Fruit fly (Drosophila melanogaster): ENCODE results near the gene M1BP.

- TF ChIP-seq Abd-B (GFP tag; optimal IDR thresholded peaks at IDR 0.05), result no peak
- TF ChIP-seq usp (GFP tag; optimal IDR thresholded peaks at IDR 0.05), result no peak
- no peak for TF ChIP-seq Dfd (GFP tag; optimal IDR thresholded peaks at IDR 0.05)
- TF ChIP-seq OdsH (GFP tag; optimal IDR thresholded peaks at IDR 0.05), result no peak
- TF ChIP-seq HLH106 (tag; optimal IDR thresholded peaks at IDR 0.05), result no peak
These were observed 30.3 kb downstream of the M1BP start for dm6 chr3R:8701197-8701596.
